Fruit fly (Drosophila melanogaster): ENCODE results near the gene Ubc6.

Gene Ubc6

dm6 chr3R:4967281-4967680, 14.8 kb upstream of the Ubc6 start (continued):
- TF ChIP-seq CG11902 (GFP tag; optimal IDR thresholded peaks at IDR 0.05) (no peak), CG8632 (GFP tag; optimal IDR thresholded peaks at IDR 0.05) (peak; percentile 11), CG6808 (GFP tag; optimal IDR thresholded peaks at IDR 0.05) (no peak), dac (GFP tag; optimal IDR thresholded peaks at IDR 0.05) (peak; percentile 14), achi (GFP tag; optimal IDR thresholded peaks at IDR 0.05) (peak; percentile 30), Gug (GFP tag; IDR thresholded peaks at IDR 0.05) (no peak), eg (GFP tag; IDR thresholded peaks at IDR 0.05) (no peak), lz (GFP tag; optimal IDR thresholded peaks at IDR 0.05) (peak; percentile 24), OdsH (GFP tag; optimal IDR thresholded peaks at IDR 0.05) (no peak), topi (GFP tag; optimal IDR thresholded peaks at IDR 0.05) (peak; percentile 20), CG3032 (tag; optimal IDR thresholded peaks at IDR 0.05) (no peak), CG6854 (GFP tag; optimal IDR thresholded peaks at IDR 0.05) (no peak), dsx (GFP tag; optimal IDR thresholded peaks at IDR 0.05; ENCODE audit: poor library complexity, severe bottlenecking) (no peak), Ets21C (GFP tag; optimal IDR thresholded peaks at IDR 0.05) (no peak), CG32006 (GFP tag; optimal IDR thresholded peaks at IDR 0.05) (peak; percentile 39), Hr39 (GFP tag; optimal IDR thresholded peaks at IDR 0.05) (peak; percentile 12), pdm3 (GFP tag; optimal IDR thresholded peaks at IDR 0.05) (peak; percentile 10), CG6163 (GFP tag; IDR thresholded peaks at IDR 0.05) (peak; percentile 32; the same call in 1 of the 3 replicates), svp (GFP tag) (no peak), Met (GFP tag; optimal IDR thresholded peaks at IDR 0.05) (peak; percentile 13), CG9139 (GFP tag; optimal IDR thresholded peaks at IDR 0.05) (no peak), CG8319 (GFP tag; optimal IDR thresholded peaks at IDR 0.05) (no peak), CG34406 (GFP tag; optimal IDR thresholded peaks at IDR 0.05) (no peak), vri (GFP tag; optimal IDR thresholded peaks at IDR 0.05) (no peak), Sox15 (GFP tag; optimal IDR thresholded peaks at IDR 0.05) (no peak), CG10669 (GFP tag; optimal IDR thresholded peaks at IDR 0.05) (no peak), Sox14 (GFP tag; optimal IDR thresholded peaks at IDR 0.05) (peak; percentile 13), Sox102F (GFP tag; optimal IDR thresholded peaks at IDR 0.05) (no peak), fd85E (GFP tag; optimal IDR thresholded peaks at IDR 0.05) (no peak), CG15336 (GFP tag; IDR thresholded peaks at IDR 0.05) (peak; percentile 55)

DNA sequence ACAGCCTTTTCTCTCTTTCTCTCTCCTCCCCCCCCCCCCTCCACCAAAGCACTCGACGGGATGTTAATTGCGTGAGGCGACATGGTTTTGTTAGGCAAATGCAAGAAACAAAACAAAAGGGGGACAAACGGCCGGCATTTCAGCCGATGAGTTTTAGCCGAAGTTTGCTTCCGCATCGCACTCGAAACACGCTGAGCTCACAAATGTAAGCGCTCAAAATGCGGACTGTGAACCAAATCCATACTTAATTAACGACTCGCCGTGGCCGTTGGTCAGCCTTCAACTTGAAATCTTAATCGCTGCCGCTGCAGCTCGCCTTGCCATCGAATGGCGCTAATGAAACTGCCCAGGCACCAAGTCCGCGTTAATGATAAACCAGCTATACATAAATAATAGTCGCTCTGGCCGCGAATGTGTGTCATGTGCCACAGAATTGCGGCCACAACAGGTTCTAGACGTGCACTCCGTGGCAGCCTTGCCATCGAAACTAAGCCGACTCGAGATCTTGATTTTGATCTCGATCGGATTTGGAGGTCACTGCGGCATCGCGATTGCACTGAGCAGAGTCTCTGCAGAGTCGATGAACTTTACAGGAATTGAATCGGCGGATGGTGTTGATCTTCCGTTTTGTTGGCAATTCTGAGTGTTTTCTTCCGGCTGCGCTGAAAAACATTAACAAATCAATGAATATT, 13.9 kb upstream of the Ubc6 start:
- TF ChIP-seq CG6163 (GFP tag; IDR thresholded peaks at IDR 0.05) = 0 out of 3 replicates have a peak, but pooled peaks have one; percentile 8
- no peak for TF ChIP-seq CG16779 (tag; optimal IDR thresholded peaks at IDR 0.05)
- TF ChIP-seq ss (GFP tag; optimal IDR thresholded peaks at IDR 0.05) = peak in 1 of 2 experiments; percentile 5
- peak; percentile 13 for TF ChIP-seq Eip78C (GFP tag)

DNA sequence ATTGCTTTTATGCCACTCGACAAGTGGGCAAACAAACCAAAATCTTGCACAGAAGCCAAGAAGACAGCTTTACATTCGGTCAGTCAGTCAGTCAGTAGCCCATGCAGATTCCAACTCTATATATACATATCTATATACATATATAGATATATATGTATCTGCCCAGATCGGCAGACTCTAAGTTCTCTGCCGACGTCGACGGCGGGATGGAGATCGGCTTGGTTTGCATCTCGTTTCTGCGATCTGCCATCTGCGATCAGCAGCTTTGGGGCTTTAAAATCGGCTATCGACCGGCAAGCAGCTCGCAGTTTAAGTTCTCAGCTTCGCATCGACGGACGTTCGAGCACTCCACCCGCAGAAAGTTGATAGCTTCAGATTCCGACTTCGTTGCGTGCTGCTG, 12.7 kb upstream of the Ubc6 start, which contains the start of gene Jhbp1:
TSS of gene Jhbp1 (plus strand) at position 301 of the 400 bp plus-strand sequence.
- TF ChIP-seq Eip78C (GFP tag) = peak; percentile 27
- TF ChIP-seq CG11762 (GFP tag; optimal IDR thresholded peaks at IDR 0.05; ENCODE audit: insufficient read depth) = no peak
- TF ChIP-seq fd59A (GFP tag; optimal IDR thresholded peaks at IDR 0.05) = no peak
- TF ChIP-seq CG15336 (GFP tag; IDR thresholded peaks at IDR 0.05) = 0 out of 2 replicates have a peak, but pooled peaks have one; percentile 9
- no peak for TF ChIP-seq lz (GFP tag; optimal IDR thresholded peaks at IDR 0.05)
- no peak for TF ChIP-seq CG7368 (GFP tag; optimal IDR thresholded peaks at IDR 0.05)

DNA sequence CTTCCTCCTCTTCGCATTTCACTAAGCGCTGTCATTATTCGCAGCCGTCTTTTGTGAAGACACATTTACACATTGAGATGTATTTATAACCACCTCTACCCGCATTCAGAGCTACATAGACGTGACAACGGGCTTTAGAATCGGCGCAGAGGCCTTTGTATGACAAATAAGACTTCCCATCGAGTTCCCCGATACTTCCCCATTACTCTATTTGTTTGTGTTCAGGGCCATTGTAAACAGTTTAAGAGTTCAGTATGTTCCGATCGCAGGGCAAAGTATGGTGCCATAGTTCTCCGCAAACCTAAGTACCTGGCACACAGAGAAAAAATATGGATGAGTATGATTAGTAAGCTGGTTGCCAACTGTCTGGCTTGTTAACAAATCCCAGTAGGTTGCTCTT, 11.4 kb upstream of the Ubc6 start:
- TF ChIP-seq Hr4 (GFP tag; optimal IDR thresholded peaks at IDR 0.05) (no peak), fkh (GFP tag; optimal IDR thresholded peaks at IDR 0.05) (peak; percentile 60)
